Worm (Caenorhabditis elegans) whole organism, L4 larva: ENCODE results near the gene str-255.

ENCODE experiments used
- F49E8.2 ChIP-seq: sonication (generic microtip); optimal IDR thresholded peaks from 2 replicates; lab custom pipeline; 2016; ENCODE audit warnings: missing compliant biosample characterization, mild to moderate bottlenecking, missing genetic modification characterization, borderline replicate concordance
- R02D3.7 ChIP-seq: fragments of 150-350 bp; sonication (generic microtip); optimal IDR thresholded peaks from 3 replicates; lab custom pipeline; 2014; ENCODE audit warnings: missing biosample characterization, missing genetic modification characterization
- T26A8.4 ChIP-seq: fragments of 200-800 bp; sonication (Bioruptor generic); IDR thresholded peaks from 2 replicates; pipeline ENCODE4 v1.3.6; 2022; ENCODE audit warnings: missing genetic modification characterization, missing compliant biosample characterization
- Y5F2A.4 ChIP-seq: fragments of 200-800 bp; sonication (Bioruptor generic); optimal IDR thresholded peaks from 2 replicates; lab custom pipeline; 2018; ENCODE audit warnings: mild to moderate bottlenecking, missing genetic modification characterization, missing compliant biosample characterization
- ceh-20 ChIP-seq: fragments of 200-800 bp; sonication (Bioruptor generic); IDR thresholded peaks from 2 replicates; pipeline ENCODE4 v1.3.6; 2022; ENCODE audit warnings: missing genetic modification reagents, missing genetic modification characterization, missing compliant biosample characterization
- ceh-32 ChIP-seq: sonication (generic microtip); optimal IDR thresholded peaks from 2 replicates; lab custom pipeline; 2016; ENCODE audit warnings: mild to moderate bottlenecking, missing genetic modification characterization, missing compliant biosample characterization; ENCODE audit not compliant: poor library complexity
- ces-1 ChIP-seq: fragments of 150-350 bp; sonication (generic microtip); optimal IDR thresholded peaks from 4 replicates; lab custom pipeline; 2014; ENCODE audit warnings: missing biosample characterization, missing genetic modification reagents, missing genetic modification characterization
- cey-2 ChIP-seq: sonication (generic microtip); optimal IDR thresholded peaks from 3 replicates; lab custom pipeline; 2017; ENCODE audit warnings: missing genetic modification characterization, mild to moderate bottlenecking, missing compliant biosample characterization, antibody characterized with exemption, borderline replicate concordance; ENCODE audit not compliant: insufficient read depth
- daf-16 ChIP-seq, 3 experiments: sonication (generic microtip); optimal IDR thresholded peaks; 2 replicates each; lab custom pipeline; 2016 to 2017; ENCODE audit warnings: missing genetic modification characterization in 3 of 3, missing genetic modification reagents in 3 of 3, mild to moderate bottlenecking in 2 of 3, missing compliant biosample characterization in 2 of 3, missing biosample characterization in 1 of 3, moderate library complexity in 1 of 3
- daf-19 ChIP-seq: fragments of 200-800 bp; sonication (Bioruptor generic); conservative IDR thresholded peaks from 2 replicates; pipeline ENCODE4 v1.3.6; 2022; ENCODE audit warnings: missing genetic modification characterization, missing compliant biosample characterization
- daf-8 ChIP-seq: fragments of 200-800 bp; sonication (Bioruptor generic); IDR thresholded peaks from 2 replicates; pipeline ENCODE4 v1.3.6; 2022; ENCODE audit warnings: missing genetic modification characterization, missing compliant biosample characterization
- dmd-6 ChIP-seq: fragments of 200-800 bp; sonication (Bioruptor generic); IDR thresholded peaks from 2 replicates; pipeline ENCODE4 v1.3.6; 2022; ENCODE audit warnings: missing genetic modification reagents, missing genetic modification characterization, missing compliant biosample characterization
- dmd-8 ChIP-seq: fragments of 200-800 bp; sonication (Bioruptor generic); IDR thresholded peaks from 2 replicates; pipeline ENCODE4 v1.3.6; 2022; ENCODE audit warnings: missing genetic modification characterization, missing compliant biosample characterization
- dmd-9 ChIP-seq: fragments of 200-800 bp; sonication (Bioruptor generic); IDR thresholded peaks from 2 replicates; pipeline ENCODE4 v1.3.6; 2022; ENCODE audit warnings: missing genetic modification reagents, missing genetic modification characterization, missing compliant biosample characterization
- dpl-1 ChIP-seq: fragments of 150-350 bp; optimal IDR thresholded peaks from 2 replicates; lab custom pipeline; 2014; ENCODE audit warnings: missing biosample characterization, missing genetic modification reagents, missing genetic modification characterization
- duxl-1 ChIP-seq: sonication (generic microtip); optimal IDR thresholded peaks from 2 replicates; lab custom pipeline; 2016; ENCODE audit warnings: mild to moderate bottlenecking, missing genetic modification characterization, moderate library complexity, missing compliant biosample characterization; ENCODE audit not compliant: poor library complexity
- dve-1 ChIP-seq: sonication (generic microtip); optimal IDR thresholded peaks from 2 replicates; lab custom pipeline; 2017; ENCODE audit warnings: antibody characterized with exemption, mild to moderate bottlenecking, missing genetic modification characterization, missing compliant biosample characterization; ENCODE audit not compliant: insufficient read depth
- fkh-10 ChIP-seq: fragments of 150-350 bp; optimal IDR thresholded peaks from 2 replicates; lab custom pipeline; 2014; ENCODE audit warnings: missing biosample characterization, missing genetic modification reagents, missing genetic modification characterization
- gei-8 ChIP-seq: fragments of 200-800 bp; sonication (Bioruptor generic); optimal IDR thresholded peaks from 2 replicates; lab custom pipeline; 2018; ENCODE audit warnings: mild to moderate bottlenecking, missing genetic modification characterization, missing compliant biosample characterization
- hif-1 ChIP-seq, 2 experiments: sonication (generic microtip); optimal IDR thresholded peaks; 2 replicates each; lab custom pipeline; 2016 to 2017; ENCODE audit warnings: missing compliant biosample characterization in 2 of 2, missing genetic modification characterization in 2 of 2, missing genetic modification reagents in 2 of 2, missing genotype in 2 of 2, mild to moderate bottlenecking in 1 of 2
- hlh-11 ChIP-seq: fragments of 200-800 bp; sonication (Bioruptor generic); optimal IDR thresholded peaks from 2 replicates; lab custom pipeline; 2018; ENCODE audit warnings: mild to moderate bottlenecking, missing genetic modification characterization, missing compliant biosample characterization
- hlh-30 ChIP-seq: sonication (generic microtip); optimal IDR thresholded peaks from 2 replicates; lab custom pipeline; 2017; ENCODE audit warnings: antibody characterized with exemption, mild to moderate bottlenecking, missing genetic modification characterization, missing compliant biosample characterization; ENCODE audit not compliant: insufficient read depth
- hmg-1.1 ChIP-seq: fragments of 200-800 bp; sonication (Bioruptor generic); IDR thresholded peaks from 2 replicates; pipeline ENCODE4 v1.3.6; 2022; ENCODE audit warnings: missing genetic modification reagents, missing genetic modification characterization, missing compliant biosample characterization
- jun-1 ChIP-seq: fragments of 150-350 bp; optimal IDR thresholded peaks from 2 replicates; lab custom pipeline; 2014; ENCODE audit warnings: missing biosample characterization, missing genetic modification reagents, missing genetic modification characterization
- lim-7 ChIP-seq: fragments of 200-800 bp; sonication (Bioruptor generic); IDR thresholded peaks from 2 replicates; pipeline ENCODE4 v1.3.6; 2022; ENCODE audit warnings: missing genetic modification characterization, missing compliant biosample characterization
- lin-15B ChIP-seq: fragments of 150-350 bp; sonication (generic microtip); optimal IDR thresholded peaks from 3 replicates; lab custom pipeline; 2014; ENCODE audit warnings: missing biosample characterization, missing genetic modification characterization
- lin-38 ChIP-seq: fragments of 200-800 bp; sonication (Bioruptor generic); IDR thresholded peaks from 2 replicates; pipeline ENCODE4 v1.3.6; 2022; ENCODE audit warnings: missing genetic modification reagents, missing genetic modification characterization, missing compliant biosample characterization
- mdl-1 ChIP-seq, 2 experiments: fragments of 150-350 bp in 1 of 2; sonication (generic microtip) in 1 of 2; optimal IDR thresholded peaks; 2 replicates each; lab custom pipeline; 2014 to 2017; ENCODE audit warnings: missing biosample characterization in 2 of 2, missing genetic modification characterization in 2 of 2
- mdt-29 ChIP-seq: fragments of 200-800 bp; sonication (Bioruptor generic); IDR thresholded peaks from 2 replicates; pipeline ENCODE4 v1.3.6; 2022; ENCODE audit warnings: missing genetic modification reagents, missing genetic modification characterization, missing compliant biosample characterization
- mep-1 ChIP-seq: fragments of 150-350 bp; sonication (generic microtip); optimal IDR thresholded peaks from 3 replicates; lab custom pipeline; 2014; ENCODE audit warnings: missing biosample characterization, missing genetic modification characterization
- nhr-10 ChIP-seq: fragments of 150-350 bp; optimal IDR thresholded peaks from 2 replicates; lab custom pipeline; 2014; ENCODE audit warnings: missing biosample characterization, missing genetic modification characterization
- nhr-11 ChIP-seq: fragments of 150-350 bp; optimal IDR thresholded peaks from 2 replicates; lab custom pipeline; 2014; ENCODE audit warnings: missing biosample characterization, missing genetic modification characterization
- nhr-25 ChIP-seq: sonication (generic microtip); optimal IDR thresholded peaks from 2 replicates; lab custom pipeline; 2017; ENCODE audit warnings: missing genetic modification characterization, mild to moderate bottlenecking, missing compliant biosample characterization, antibody characterized with exemption, moderate library complexity, borderline replicate concordance; ENCODE audit not compliant: insufficient read depth
- nhr-28 ChIP-seq: fragments of 150-350 bp; optimal IDR thresholded peaks from 2 replicates; lab custom pipeline; 2014; ENCODE audit warnings: missing biosample characterization, missing genetic modification characterization
- php-3 ChIP-seq: fragments of 200-800 bp; sonication (Bioruptor generic); IDR thresholded peaks from 2 replicates; pipeline ENCODE4 v1.3.6; 2022; ENCODE audit warnings: missing genetic modification reagents, missing genetic modification characterization, missing compliant biosample characterization
- pqm-1 ChIP-seq: sonication (generic microtip); optimal IDR thresholded peaks from 2 replicates; lab custom pipeline; 2017; ENCODE audit warnings: missing biosample characterization, missing genetic modification characterization
- rbr-2 ChIP-seq: sonication (generic microtip); optimal IDR thresholded peaks from 2 replicates; lab custom pipeline; 2016; ENCODE audit warnings: missing genotype, missing genetic modification characterization, missing compliant biosample characterization
- set-16 ChIP-seq: fragments of 200-800 bp; sonication (Bioruptor generic); IDR thresholded peaks from 2 replicates; pipeline ENCODE4 v1.3.6; 2022; ENCODE audit warnings: missing genetic modification reagents, missing genetic modification characterization, missing compliant biosample characterization
- snpc-1.2 ChIP-seq: fragments of 200-800 bp; sonication (Bioruptor generic); IDR thresholded peaks from 2 replicates; pipeline ENCODE4 v1.3.6; 2022; ENCODE audit warnings: missing genetic modification reagents, missing genetic modification characterization, missing compliant biosample characterization
- spr-1 ChIP-seq: sonication (generic microtip); optimal IDR thresholded peaks from 2 replicates; lab custom pipeline; 2016; ENCODE audit warnings: mild to moderate bottlenecking, missing genetic modification characterization, missing compliant biosample characterization
- spr-3 ChIP-seq: fragments of 200-800 bp; sonication (Bioruptor generic); optimal IDR thresholded peaks from 2 replicates; lab custom pipeline; 2018; ENCODE audit warnings: mild to moderate bottlenecking, missing genetic modification characterization, missing compliant biosample characterization
- tra-1 ChIP-seq: fragments of 200-800 bp; sonication (Bioruptor generic); IDR thresholded peaks from 2 replicates; pipeline ENCODE4 v1.3.6; 2022; ENCODE audit warnings: missing genetic modification reagents, missing genetic modification characterization, missing compliant biosample characterization
- unc-39 ChIP-seq: sonication (generic microtip); optimal IDR thresholded peaks from 2 replicates; lab custom pipeline; 2017; ENCODE audit warnings: missing biosample characterization, missing genetic modification characterization
- vab-7 ChIP-seq: fragments of 200-800 bp; sonication (Bioruptor generic); IDR thresholded peaks from 2 replicates; pipeline ENCODE4 v1.3.6; 2022; ENCODE audit warnings: missing genetic modification reagents, missing genetic modification characterization, missing compliant biosample characterization
- ztf-11 ChIP-seq: fragments of 150-350 bp; optimal IDR thresholded peaks from 2 replicates; lab custom pipeline; 2014; ENCODE audit warnings: missing biosample characterization, missing genetic modification characterization
- ztf-7 ChIP-seq: fragments of 150-350 bp; optimal IDR thresholded peaks from 2 replicates; lab custom pipeline; 2014; ENCODE audit warnings: missing biosample characterization, missing genetic modification characterization

Gene str-255

DNA sequence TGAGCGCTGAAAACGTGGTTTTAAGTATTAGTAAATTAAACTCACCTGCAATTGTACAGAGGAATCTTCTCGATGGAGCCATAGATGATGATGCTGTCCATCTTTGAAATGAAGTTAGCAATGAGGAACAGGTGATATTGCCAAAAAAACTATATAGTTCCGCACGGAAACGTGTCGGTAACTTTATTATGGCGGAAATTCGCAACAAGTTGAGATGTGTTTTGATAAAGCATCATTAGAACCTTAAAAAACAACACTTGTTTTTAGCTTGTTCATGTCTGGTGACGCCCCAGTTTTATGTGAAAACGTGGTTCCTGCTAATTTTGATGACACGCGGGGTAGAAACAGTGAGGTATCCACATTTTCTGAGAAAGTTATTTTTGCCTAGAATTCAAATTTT, 42.5 kb upstream of the str-255 start, which contains the start of gene srt-40:
TSS of gene srt-40 (minus strand) at position 101 of the 400 bp plus-strand sequence.
- TF ChIP-seq dmd-6 (GFP tag; lab: Robert Waterston, UW) (no peak), Y5F2A.4 (GFP tag; lab: Kevin White, UChicago) (no peak), hlh-30 (tag; lab: Kevin White, UChicago) (no peak), rbr-2 (tag; lab: Kevin White, UChicago) (no peak), ces-1 (GFP tag; lab: Kevin White, UChicago) (no peak), cey-2 (no peak), daf-8 (no peak), ceh-20 (GFP tag; lab: Robert Waterston, UW) (no peak), gei-8 (no peak)

DNA sequence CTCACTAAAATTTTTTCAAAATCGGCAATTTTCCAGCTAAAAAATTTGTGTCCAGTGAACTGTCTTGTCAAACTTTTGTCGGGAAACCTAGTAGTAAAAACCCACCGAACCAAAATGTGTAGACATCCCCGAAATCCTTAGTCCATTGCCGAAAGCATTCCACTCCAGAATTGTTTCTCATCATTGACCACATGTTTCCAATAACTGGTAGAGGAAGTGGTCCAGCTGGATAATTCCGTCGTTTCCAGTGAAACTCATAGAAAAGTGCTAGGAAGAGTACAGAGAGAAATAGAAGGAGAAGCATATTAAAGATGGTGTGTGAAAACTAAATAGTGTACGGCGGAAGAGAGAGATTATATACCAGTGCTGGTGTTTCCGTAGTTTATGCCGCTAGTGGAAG, 40.4 kb upstream of the str-255 start, which contains the start of gene cyp-33C12:
TSS of gene cyp-33C12 (minus strand) at position 321 of the 400 bp plus-strand sequence.
- TF ChIP-seq tra-1 (no peak), R02D3.7 (tag; lab: Kevin White, UChicago) (no peak), jun-1 (tag; lab: Kevin White, UChicago) (no peak), fkh-10 (GFP tag; lab: Kevin White, UChicago) (no peak), ztf-7 (tag; lab: Kevin White, UChicago) (no peak), T26A8.4 (GFP tag; lab: Robert Waterston, UW) (no peak), cey-2 (no peak), nhr-10 (tag; lab: Kevin White, UChicago) (no peak), daf-19 (GFP tag; lab: Robert Waterston, UW) (no peak), lim-7 (GFP tag; lab: Robert Waterston, UW) (no peak), spr-1 (tag; lab: Kevin White, UChicago) (no peak), dmd-9 (GFP tag; lab: Robert Waterston, UW) (no peak), daf-16 (GFP tag; optimal IDR thresholded peaks at IDR 0.05; lab: Kevin White, UChicago) (no peak), daf-16 (tag; optimal IDR thresholded peaks at IDR 0.05; lab: Kevin White, UChicago) (no peak), lin-15B (tag; lab: Kevin White, UChicago) (no peak), php-3 (GFP tag; lab: Robert Waterston, UW) (no peak), ces-1 (GFP tag; lab: Kevin White, UChicago) (no peak), vab-7 (GFP tag; lab: Robert Waterston, UW) (no peak), spr-3 (no peak)

ce11 chrV:2201240-2201639, 37.6 kb upstream of the str-255 start, which contains the start of gene cyp-32B1:
cyp-32B1 (minus strand) TSS chrV:2201415.
- TF ChIP-seq F49E8.2 (tag; lab: Kevin White, UChicago) (no peak), dve-1 (tag; lab: Kevin White, UChicago) (peak; percentile 52), set-16 (GFP tag; lab: Robert Waterston, UW) (no peak), nhr-25 (no peak), dmd-8 (GFP tag; lab: Robert Waterston, UW) (no peak), unc-39 (tag; lab: Kevin White, UChicago) (no peak), hlh-11 (peak; percentile 2), ceh-32 (no peak), dmd-6 (GFP tag; lab: Robert Waterston, UW) (peak; percentile 50; the same call in 1 of the 2 replicates), dmd-9 (GFP tag; lab: Robert Waterston, UW) (no peak), mep-1 (tag; lab: Kevin White, UChicago) (no peak), ztf-11 (tag; lab: Kevin White, UChicago) (no peak), mdt-29 (GFP tag; lab: Robert Waterston, UW) (no peak), mdl-1 (tag; optimal IDR thresholded peaks at IDR 0.05; lab: Kevin White, UChicago) (peak in 1 of 2 experiments; percentile 15), snpc-1.2 (GFP tag; lab: Robert Waterston, UW) (no peak), duxl-1 (tag; lab: Kevin White, UChicago) (no peak), daf-16 (GFP tag; optimal IDR thresholded peaks at IDR 0.05; lab: Kevin White, UChicago) (no peak), daf-16 (tag; optimal IDR thresholded peaks at IDR 0.05; lab: Kevin White, UChicago) (peak; percentile 67), pqm-1 (peak; percentile 29), nhr-11 (tag; lab: Kevin White, UChicago) (no peak), hif-1 (tag; optimal IDR thresholded peaks at IDR 0.05; lab: Kevin White, UChicago) (no peak), nhr-28 (tag; lab: Kevin White, UChicago) (peak; percentile 37), lin-38 (GFP tag; lab: Robert Waterston, UW) (no peak), hmg-1.1 (no peak), daf-8 (no peak), dpl-1 (GFP tag; lab: Kevin White, UChicago) (no peak)
